Fruit fly (Drosophila melanogaster) whole organism, embryonic: ENCODE data around the gene nan.
A peak's percentile ranks its signal among the peaks of the same experiment; 100 is the strongest.

Experiments
- Antp ChIP-seq: fragments of 200-800 bp; sonication (Bioruptor generic); optimal IDR thresholded peaks from 3 replicates; lab custom pipeline; 2016; ENCODE audit warnings: missing biosample characterization, missing genetic modification characterization
- B-H2 ChIP-seq: fragments of 200-800 bp; sonication (Bioruptor generic); optimal IDR thresholded peaks from 2 replicates; lab custom pipeline; 2018; ENCODE audit warnings: missing biosample characterization, mild to moderate bottlenecking, missing genetic modification characterization
- Bgb ChIP-seq: fragments of 200-800 bp; sonication (Bioruptor generic); IDR thresholded peaks from 2 replicates; pipeline ENCODE4 v1.3.6; 2022; ENCODE audit warnings: missing biosample characterization, missing genetic modification characterization; ENCODE audit not compliant: partially characterized antibody
- CG10431 ChIP-seq: fragments of 200-800 bp; sonication (Bioruptor generic); optimal IDR thresholded peaks from 3 replicates; lab custom pipeline; 2018; ENCODE audit warnings: missing biosample characterization, mild to moderate bottlenecking, missing genetic modification characterization
- CG10565 ChIP-seq: fragments of 200-800 bp; sonication (Bioruptor generic); optimal IDR thresholded peaks from 3 replicates; lab custom pipeline; 2016; ENCODE audit warnings: missing biosample characterization, mild to moderate bottlenecking, missing genetic modification characterization
- CG10959 ChIP-seq: fragments of 200-800 bp; sonication (Bioruptor generic); IDR thresholded peaks from 2 replicates; pipeline ENCODE4 v1.3.6; 2022; ENCODE audit warnings: missing biosample characterization, missing genetic modification characterization
- CG11696 ChIP-seq: fragments of 200-800 bp; sonication (Bioruptor generic); IDR thresholded peaks from 2 replicates; pipeline ENCODE4 v1.3.6; 2022; ENCODE audit warnings: missing biosample characterization, missing genetic modification characterization
- CG12219 ChIP-seq: fragments of 200-800 bp; sonication (Bioruptor generic); optimal IDR thresholded peaks from 3 replicates; lab custom pipeline; 2018; ENCODE audit warnings: missing biosample characterization, mild to moderate bottlenecking, missing genetic modification characterization
- CG15479 ChIP-seq: fragments of 200-800 bp; sonication (Bioruptor generic); optimal IDR thresholded peaks from 3 replicates; lab custom pipeline; 2019; ENCODE audit warnings: missing biosample characterization, mild to moderate bottlenecking, missing genetic modification characterization, moderate library complexity
- CG16813 ChIP-seq: fragments of 200-800 bp; sonication (Bioruptor generic); IDR thresholded peaks from 3 replicates; pipeline ENCODE4 v1.3.6; 2022; ENCODE audit warnings: missing biosample characterization, missing genetic modification characterization; ENCODE audit not compliant: partially characterized antibody
- CG16815 ChIP-seq: fragments of 200-800 bp; sonication (Bioruptor generic); optimal IDR thresholded peaks from 3 replicates; lab custom pipeline; 2017; ENCODE audit warnings: missing biosample characterization, mild to moderate bottlenecking, missing genetic modification characterization
- CG17359 ChIP-seq: fragments of 200-800 bp; sonication (Bioruptor generic); optimal IDR thresholded peaks from 3 replicates; lab custom pipeline; 2018; ENCODE audit warnings: missing biosample characterization, mild to moderate bottlenecking, missing genetic modification characterization, moderate library complexity
- CG17802 ChIP-seq: fragments of 200-800 bp; sonication (Bioruptor generic); optimal IDR thresholded peaks from 2 replicates; lab custom pipeline; 2018; ENCODE audit warnings: missing biosample characterization, mild to moderate bottlenecking, missing genetic modification characterization, moderate library complexity
- CG18764 ChIP-seq: fragments of 200-800 bp; sonication (Bioruptor generic); optimal IDR thresholded peaks from 3 replicates; lab custom pipeline; 2016; ENCODE audit warnings: missing biosample characterization, missing genetic modification characterization
- CG33557 ChIP-seq: fragments of 200-800 bp; sonication (Bioruptor generic); optimal IDR thresholded peaks from 2 replicates; lab custom pipeline; 2019; ENCODE audit warnings: missing biosample characterization, mild to moderate bottlenecking, missing genetic modification characterization, moderate library complexity
- CG4820 ChIP-seq: fragments of 200-800 bp; sonication (Bioruptor generic); optimal IDR thresholded peaks from 3 replicates; lab custom pipeline; 2016; ENCODE audit warnings: missing biosample characterization, missing genetic modification characterization
- CG5245 ChIP-seq: fragments of 200-800 bp; sonication (Bioruptor generic); optimal IDR thresholded peaks from 3 replicates; lab custom pipeline; 2016; ENCODE audit warnings: missing biosample characterization, missing genetic modification characterization
- CG8388 ChIP-seq: fragments of 200-800 bp; sonication (Bioruptor generic); optimal IDR thresholded peaks from 2 replicates; lab custom pipeline; 2019; ENCODE audit warnings: missing biosample characterization, mild to moderate bottlenecking, missing genetic modification characterization, moderate library complexity
- CG9817 ChIP-seq: fragments of 200-800 bp; sonication (Bioruptor generic); optimal IDR thresholded peaks from 2 replicates; lab custom pipeline; 2018; ENCODE audit warnings: missing biosample characterization, mild to moderate bottlenecking, missing genetic modification characterization, moderate library complexity
- CTCF ChIP-seq: fragments of 200-800 bp; sonication (Bioruptor generic); optimal IDR thresholded peaks from 2 replicates; lab custom pipeline; 2017; ENCODE audit warnings: missing biosample characterization, mild to moderate bottlenecking, missing genetic modification characterization, moderate library complexity
- D ChIP-seq, 2 experiments: fragments of 200-800 bp in 1 of 2; fragments of >200 bp in 1 of 2; sonication (Bioruptor generic) in 1 of 2; optimal IDR thresholded peaks; 2 replicates in 1 of 2; 3 replicates in 1 of 2; lab custom pipeline; 2017; ENCODE audit warnings: mild to moderate bottlenecking in 1 of 2, missing biosample characterization in 1 of 2, missing genetic modification characterization in 1 of 2, missing genetic modification reagents in 1 of 2
- Deaf1 ChIP-seq: fragments of 200-800 bp; optimal IDR thresholded peaks from 3 replicates; lab custom pipeline; 2019; ENCODE audit warnings: missing biosample characterization, mild to moderate bottlenecking, missing genetic modification characterization, moderate library complexity
- Gsc ChIP-seq: fragments of 200-800 bp; sonication (Bioruptor generic); IDR thresholded peaks from 2 replicates; pipeline ENCODE4 v1.3.6; 2022; ENCODE audit warnings: missing biosample characterization, missing genetic modification characterization
- Hr78 ChIP-seq, 2 experiments: fragments of 200-800 bp in 1 of 2; fragments of >200 bp in 1 of 2; sonication (Bioruptor generic) in 1 of 2; optimal IDR thresholded peaks; 2 replicates each; lab custom pipeline; 2017 to 2019; ENCODE audit warnings: missing biosample characterization in 2 of 2, missing genetic modification characterization in 2 of 2, mild to moderate bottlenecking in 1 of 2, moderate library complexity in 1 of 2
- NC2α ChIP-seq: fragments of 200-800 bp; sonication (Bioruptor generic); optimal IDR thresholded peaks from 2 replicates; lab custom pipeline; 2016; ENCODE audit warnings: missing biosample characterization, missing genetic modification characterization
- Oli ChIP-seq: fragments of 200-800 bp; sonication (Bioruptor generic); optimal IDR thresholded peaks from 2 replicates; lab custom pipeline; 2018; ENCODE audit warnings: missing biosample characterization, mild to moderate bottlenecking, missing genetic modification characterization, moderate library complexity
- Opbp ChIP-seq: fragments of 200-800 bp; sonication (Bioruptor generic); IDR thresholded peaks from 3 replicates; pipeline ENCODE4 v1.3.6; 2022; ENCODE audit warnings: missing biosample characterization, missing genetic modification characterization; ENCODE audit not compliant: partially characterized antibody
- PHDP ChIP-seq: fragments of 200-800 bp; sonication (Bioruptor generic); optimal IDR thresholded peaks from 3 replicates; lab custom pipeline; 2018; ENCODE audit warnings: missing biosample characterization, mild to moderate bottlenecking, missing genetic modification characterization, moderate library complexity
- Sox102F ChIP-seq: fragments of 200-800 bp; sonication (Bioruptor generic); optimal IDR thresholded peaks from 2 replicates; lab custom pipeline; 2018; ENCODE audit warnings: missing biosample characterization, mild to moderate bottlenecking, missing genetic modification characterization, moderate library complexity
- abd-A ChIP-seq: fragments of 200-800 bp; sonication (Bioruptor generic); optimal IDR thresholded peaks from 3 replicates; lab custom pipeline; 2019; ENCODE audit warnings: missing biosample characterization, mild to moderate bottlenecking, missing genetic modification characterization, moderate library complexity
- ac ChIP-seq: fragments of 200-800 bp; sonication (Bioruptor generic); optimal IDR thresholded peaks from 3 replicates; lab custom pipeline; 2017; ENCODE audit warnings: missing biosample characterization, mild to moderate bottlenecking, missing genetic modification characterization
- az2 ChIP-seq: fragments of 200-800 bp; sonication (Bioruptor generic); optimal IDR thresholded peaks from 3 replicates; lab custom pipeline; 2016; ENCODE audit warnings: missing biosample characterization, missing genetic modification characterization
- cad ChIP-seq: fragments of >200 bp; optimal IDR thresholded peaks from 2 replicates; lab custom pipeline; 2017; ENCODE audit warnings: missing biosample characterization, missing genetic modification characterization
- dimm ChIP-seq: fragments of 200-800 bp; sonication (Bioruptor generic); IDR thresholded peaks from 2 replicates; pipeline ENCODE4 v1.3.6; 2022; ENCODE audit warnings: missing biosample characterization, missing genetic modification characterization
- dmrt99B ChIP-seq: fragments of 200-800 bp; sonication (Bioruptor generic); optimal IDR thresholded peaks from 2 replicates; lab custom pipeline; 2018; ENCODE audit warnings: missing biosample characterization, mild to moderate bottlenecking, missing genetic modification characterization, moderate library complexity
- emc ChIP-seq: fragments of 200-800 bp; sonication (Bioruptor generic); optimal IDR thresholded peaks from 2 replicates; lab custom pipeline; 2016; ENCODE audit warnings: missing biosample characterization, missing genetic modification characterization
- fd96Cb ChIP-seq: fragments of 200-800 bp; sonication (Bioruptor generic); optimal IDR thresholded peaks from 2 replicates; lab custom pipeline; 2018; ENCODE audit warnings: missing biosample characterization, mild to moderate bottlenecking, missing genetic modification characterization, moderate library complexity
- gfzf ChIP-seq: fragments of 200-800 bp; sonication (Bioruptor generic); optimal IDR thresholded peaks from 2 replicates; lab custom pipeline; 2016; ENCODE audit warnings: missing biosample characterization, mild to moderate bottlenecking, missing genetic modification characterization, moderate library complexity
- ham ChIP-seq: fragments of 200-800 bp; sonication (Bioruptor generic); IDR thresholded peaks from 2 replicates; pipeline ENCODE4 v1.3.6; 2022; ENCODE audit warnings: missing biosample characterization, missing genetic modification characterization
- insv ChIP-seq, 2 experiments: fragments of 200-800 bp; sonication (Bioruptor generic); optimal IDR thresholded peaks; 3 replicates each; lab custom pipeline; 2016 to 2018; ENCODE audit warnings: missing biosample characterization in 2 of 2, missing genetic modification characterization in 2 of 2
- pnt ChIP-seq: fragments of 200-800 bp; sonication (Bioruptor generic); optimal IDR thresholded peaks from 3 replicates; lab custom pipeline; 2016; ENCODE audit warnings: missing biosample characterization, missing genetic modification characterization
- stwl ChIP-seq: fragments of 200-800 bp; sonication (Bioruptor generic); optimal IDR thresholded peaks from 3 replicates; lab custom pipeline; 2018; ENCODE audit warnings: missing biosample characterization, mild to moderate bottlenecking, missing genetic modification characterization, moderate library complexity
- tll ChIP-seq, 2 experiments: fragments of 200-800 bp in 1 of 2; fragments of >200 bp in 1 of 2; sonication (Bioruptor generic) in 1 of 2; optimal IDR thresholded peaks; 2 replicates each; lab custom pipeline; 2017 to 2019; ENCODE audit warnings: missing biosample characterization in 2 of 2, missing genetic modification characterization in 2 of 2, mild to moderate bottlenecking in 1 of 2, moderate library complexity in 1 of 2
- vnd ChIP-seq: fragments of 200-800 bp; sonication (Bioruptor generic); IDR thresholded peaks from 3 replicates; pipeline ENCODE4 v1.3.6; 2022; ENCODE audit warnings: missing biosample characterization, missing genetic modification characterization; ENCODE audit not compliant: partially characterized antibody
- wor ChIP-seq: fragments of 200-800 bp; sonication (Bioruptor generic); IDR thresholded peaks from 2 replicates; pipeline ENCODE4 v1.3.6; 2022; ENCODE audit warnings: missing biosample characterization, missing genetic modification characterization
- z ChIP-seq: fragments of 200-800 bp; sonication (Bioruptor generic); IDR thresholded peaks from 3 replicates; pipeline ENCODE4 v1.3.6; 2022; ENCODE audit warnings: missing biosample characterization, missing genetic modification characterization
- zen ChIP-seq: fragments of 200-800 bp; sonication (Bioruptor generic); optimal IDR thresholded peaks from 3 replicates; lab custom pipeline; 2018; ENCODE audit warnings: missing biosample characterization, mild to moderate bottlenecking, missing genetic modification characterization, moderate library complexity

The nan gene

DNA sequence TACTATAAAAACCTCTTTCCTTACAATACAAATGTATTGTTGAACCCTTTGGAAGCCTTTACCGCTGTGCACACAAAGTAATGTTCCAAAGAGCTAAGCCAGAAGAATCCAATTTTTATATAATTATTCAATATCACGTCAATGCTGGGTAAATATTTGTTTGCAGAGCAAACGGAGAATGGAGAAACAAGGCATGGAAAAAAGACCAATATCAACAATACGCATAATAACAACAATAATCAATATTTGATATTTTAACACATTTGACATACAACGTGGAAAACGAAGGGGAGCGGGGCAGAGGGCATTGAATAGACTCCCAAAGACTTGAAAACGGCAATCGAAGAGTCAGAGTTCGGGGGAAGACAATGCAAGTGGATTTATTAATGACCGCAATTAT is 15.3 kb downstream of the nan start (continued):
- no peak for TF ChIP-seq az2
- TF ChIP-seq NC2α: peak; percentile 32
- TF ChIP-seq CG12219 (GFP tag; lab: Kevin White, UChicago): peak; percentile 89
- TF ChIP-seq emc (GFP tag; lab: Kevin White, UChicago): no peak
- no peak for TF ChIP-seq z (GFP tag; lab: Robert Waterston, UW)
- no peak for TF ChIP-seq vnd (GFP tag; lab: Robert Waterston, UW)
- TF ChIP-seq B-H2 (GFP tag; lab: Kevin White, UChicago): peak; percentile 58
- no peak for TF ChIP-seq gfzf (GFP tag; lab: Kevin White, UChicago)
- peak in 1 of 2 experiments; percentile 33 for TF ChIP-seq insv (GFP tag; optimal IDR thresholded peaks at IDR 0.05; lab: Kevin White, UChicago)
- no peak for TF ChIP-seq Opbp (GFP tag; lab: Robert Waterston, UW)
- TF ChIP-seq Hr78 (GFP tag; optimal IDR thresholded peaks at IDR 0.05; lab: Kevin White, UChicago): no peak
- no peak for TF ChIP-seq CG5245 (GFP tag; lab: Kevin White, UChicago)
- no peak for TF ChIP-seq CG11696 (GFP tag; lab: Robert Waterston, UW)
- no peak for TF ChIP-seq stwl
- no peak for TF ChIP-seq CG10959 (GFP tag; lab: Robert Waterston, UW)
- TF ChIP-seq CG4820: no peak
- no peak for TF ChIP-seq ham
- TF ChIP-seq fd96Cb (tag; lab: Kevin White, UChicago): peak; percentile 39
- TF ChIP-seq CTCF (GFP tag; lab: Kevin White, UChicago): peak; percentile 14
- peak; percentile 47 for TF ChIP-seq Sox102F
- TF ChIP-seq Bgb (GFP tag; lab: Robert Waterston, UW): no peak
- TF ChIP-seq CG9817 (tag; lab: Kevin White, UChicago): peak; percentile 38
- no peak for TF ChIP-seq pnt
- peak; percentile 63 for TF ChIP-seq ac (GFP tag; lab: Kevin White, UChicago)
- TF ChIP-seq Gsc (GFP tag; lab: Robert Waterston, UW): no peak
- no peak for TF ChIP-seq D (optimal IDR thresholded peaks at IDR 0.05; lab: Kevin White, UChicago)
- TF ChIP-seq D (GFP tag; optimal IDR thresholded peaks at IDR 0.05; lab: Kevin White, UChicago): peak; percentile 91
- no peak for TF ChIP-seq CG18764
- no peak for TF ChIP-seq CG10565 (GFP tag; lab: Kevin White, UChicago)
- TF ChIP-seq abd-A (tag; lab: Kevin White, UChicago): no peak
- TF ChIP-seq, all 482 proteins: peak for 219

DNA sequence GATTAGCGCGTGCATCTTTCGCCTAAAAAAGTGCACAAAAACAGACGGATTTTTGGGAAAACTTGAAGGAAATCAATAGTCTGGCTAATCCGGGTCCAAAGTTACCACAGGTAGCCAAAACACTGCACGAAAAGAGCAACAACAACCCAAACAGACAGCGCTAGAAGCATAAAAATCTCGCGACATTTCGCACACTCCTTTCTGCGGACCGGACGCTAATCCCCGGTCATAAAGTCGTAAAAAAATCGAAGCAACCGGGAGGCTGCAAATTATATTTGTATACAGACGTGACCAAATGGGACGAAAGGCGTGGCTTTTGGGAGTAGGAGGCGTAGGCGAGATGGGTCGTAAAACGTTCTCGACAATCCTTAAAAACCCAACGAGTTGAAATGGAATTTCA is 16.1 kb downstream of the nan start:
- TF ChIP-seq Deaf1 (tag; lab: Kevin White, UChicago) (no peak), tll (GFP tag; optimal IDR thresholded peaks at IDR 0.05; lab: Kevin White, UChicago) (peak in 1 of 2 experiments; percentile 87), Antp (GFP tag; lab: Kevin White, UChicago) (no peak), zen (peak; percentile 39), dimm (GFP tag; lab: Robert Waterston, UW) (no peak), CG15479 (peak; percentile 62), cad (peak; percentile 95)

DNA sequence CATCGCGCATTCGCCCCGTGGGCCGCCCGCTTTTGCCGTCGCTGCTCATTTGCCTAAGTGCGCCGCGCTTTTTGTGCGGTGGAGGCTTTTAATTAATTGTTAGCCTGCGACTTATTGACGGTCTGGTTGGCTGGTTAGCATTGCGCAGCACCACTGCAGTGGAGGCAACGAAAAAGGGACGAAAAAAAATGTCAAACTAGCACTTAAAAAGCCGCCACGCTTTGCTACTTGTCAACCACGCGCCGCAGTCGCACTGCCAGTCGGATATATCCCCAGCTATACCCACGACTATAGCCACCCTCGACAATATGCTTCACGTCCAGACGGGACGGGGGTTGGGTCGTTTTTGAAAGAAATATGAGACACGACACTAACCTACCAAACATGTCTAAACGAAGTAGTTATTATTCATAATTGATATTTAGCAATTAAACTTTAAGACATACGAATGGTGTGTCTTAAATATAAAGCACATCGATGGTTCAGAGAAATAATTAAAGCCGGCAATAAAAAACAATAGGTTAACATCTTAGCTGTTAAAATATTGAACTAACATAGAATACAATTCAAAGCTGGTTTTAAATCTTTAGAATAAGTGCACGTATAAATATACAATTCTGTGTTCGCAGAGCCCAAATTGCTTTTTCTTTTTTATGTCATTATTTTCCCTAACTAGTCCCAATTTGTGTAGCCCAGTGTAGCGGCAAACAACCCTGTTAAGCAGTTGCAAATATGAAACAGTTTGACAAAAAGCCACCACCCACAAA is 17.1 kb downstream of the nan start:
- TF ChIP-seq Sox102F: peak; percentile 49
- peak; percentile 27 for TF ChIP-seq PHDP (tag; lab: Kevin White, UChicago)
- TF ChIP-seq CG16813 (GFP tag; lab: Robert Waterston, UW): peak; percentile 46; the same call in 1 of the 3 replicates
- peak; percentile 11 for TF ChIP-seq CG10431
- TF ChIP-seq CG33557 (GFP tag; lab: Kevin White, UChicago): peak; percentile 44
- TF ChIP-seq wor (GFP tag; lab: Robert Waterston, UW): peak; percentile 52; the same call in 1 of the 2 replicates
- TF ChIP-seq dmrt99B (tag; lab: Kevin White, UChicago): peak; percentile 66
- TF ChIP-seq CG16815 (GFP tag; lab: Kevin White, UChicago): peak; percentile 12
- TF ChIP-seq Oli (tag; lab: Kevin White, UChicago): peak; percentile 60
- peak; percentile 48 for TF ChIP-seq CG8388 (GFP tag; lab: Kevin White, UChicago)
- no peak for TF ChIP-seq D (optimal IDR thresholded peaks at IDR 0.05; lab: Kevin White, UChicago)
- TF ChIP-seq D (GFP tag; optimal IDR thresholded peaks at IDR 0.05; lab: Kevin White, UChicago): peak; percentile 88
- TF ChIP-seq CG17802 (tag; lab: Kevin White, UChicago): no peak
- TF ChIP-seq CG17359 (tag; lab: Kevin White, UChicago): peak; percentile 47
